Worm (Caenorhabditis elegans): ENCODE results near the gene sur-7.

Gene sur-7

ce11 chrX:16343885-16344640 lies 32.3 kb upstream of the sur-7 start:
- TF ChIP-seq ref-1 (GFP tag; conservative IDR thresholded peaks at IDR 0.05) (no peak), flt-1 (GFP tag; IDR thresholded peaks at IDR 0.05) (no peak), klf-2 (GFP tag; conservative IDR thresholded peaks at IDR 0.05) (no peak), cog-1 (tag; optimal IDR thresholded peaks at IDR 0.05) (no peak), ztf-29 (GFP tag; IDR thresholded peaks at IDR 0.05) (no peak)

- TF ChIP-seq cog-1 (tag; optimal IDR thresholded peaks at IDR 0.05) = no peak
- TF ChIP-seq tab-1 (GFP tag; IDR thresholded peaks at IDR 0.05) = no peak
- no peak for TF ChIP-seq med-1 (GFP tag; optimal IDR thresholded peaks at IDR 0.05; ENCODE audit: insufficient read depth)
- TF ChIP-seq ref-1 (GFP tag; conservative IDR thresholded peaks at IDR 0.05) = no peak
Observed at ce11 chrX:16345296-16345695, 31.1 kb upstream of the sur-7 start.

- TF ChIP-seq ref-1 (GFP tag; conservative IDR thresholded peaks at IDR 0.05) (no peak), cog-1 (tag; optimal IDR thresholded peaks at IDR 0.05) (no peak), ztf-29 (GFP tag; IDR thresholded peaks at IDR 0.05) (no peak), flt-1 (GFP tag; IDR thresholded peaks at IDR 0.05) (no peak), klf-2 (GFP tag; conservative IDR thresholded peaks at IDR 0.05) (no peak), T22C8.4 (GFP tag; IDR thresholded peaks at IDR 0.05) (no peak), tab-1 (GFP tag; IDR thresholded peaks at IDR 0.05) (no peak), med-1 (GFP tag; optimal IDR thresholded peaks at IDR 0.05; ENCODE audit: insufficient read depth) (no peak), ztf-23 (GFP tag; IDR thresholded peaks at IDR 0.05) (no peak)
Observed at ce11 chrX:16346212-16346883, 30.0 kb upstream of the sur-7 start.

ce11 chrX:16349019-16349418 lies 27.4 kb upstream of the sur-7 start:
- TF ChIP-seq cog-1 (tag; optimal IDR thresholded peaks at IDR 0.05) (no peak), med-1 (GFP tag; optimal IDR thresholded peaks at IDR 0.05; ENCODE audit: insufficient read depth) (no peak), tab-1 (GFP tag; IDR thresholded peaks at IDR 0.05) (no peak), klf-2 (GFP tag; conservative IDR thresholded peaks at IDR 0.05) (no peak), ztf-23 (GFP tag; IDR thresholded peaks at IDR 0.05) (no peak), T22C8.4 (GFP tag; IDR thresholded peaks at IDR 0.05) (no peak), flt-1 (GFP tag; IDR thresholded peaks at IDR 0.05) (no peak), ref-1 (GFP tag; conservative IDR thresholded peaks at IDR 0.05) (no peak), ztf-29 (GFP tag; IDR thresholded peaks at IDR 0.05) (no peak)

ce11 chrX:16352503-16352902 lies 23.9 kb upstream of the sur-7 start:
- TF ChIP-seq klf-2 (GFP tag; conservative IDR thresholded peaks at IDR 0.05) (no peak), ztf-29 (GFP tag; IDR thresholded peaks at IDR 0.05) (no peak), ztf-23 (GFP tag; IDR thresholded peaks at IDR 0.05) (no peak), flt-1 (GFP tag; IDR thresholded peaks at IDR 0.05) (no peak), ref-1 (GFP tag; conservative IDR thresholded peaks at IDR 0.05) (no peak), med-1 (GFP tag; optimal IDR thresholded peaks at IDR 0.05; ENCODE audit: insufficient read depth) (no peak), cog-1 (tag; optimal IDR thresholded peaks at IDR 0.05) (no peak), tab-1 (GFP tag; IDR thresholded peaks at IDR 0.05) (no peak), T22C8.4 (GFP tag; IDR thresholded peaks at IDR 0.05) (no peak)

ce11 chrX:16354598-16355211 lies 21.7 kb upstream of the sur-7 start, which contains the start of gene nhr-28:
nhr-28 (plus strand) TSS chrX:16354976.
- TF ChIP-seq flt-1 (GFP tag; IDR thresholded peaks at IDR 0.05) (no peak), T22C8.4 (GFP tag; IDR thresholded peaks at IDR 0.05) (no peak), med-1 (GFP tag; optimal IDR thresholded peaks at IDR 0.05; ENCODE audit: insufficient read depth) (no peak), klf-2 (GFP tag; conservative IDR thresholded peaks at IDR 0.05) (no peak), ztf-29 (GFP tag; IDR thresholded peaks at IDR 0.05) (no peak), ref-1 (GFP tag; conservative IDR thresholded peaks at IDR 0.05) (no peak), tab-1 (GFP tag; IDR thresholded peaks at IDR 0.05) (no peak), ztf-23 (GFP tag; IDR thresholded peaks at IDR 0.05) (no peak), cog-1 (tag; optimal IDR thresholded peaks at IDR 0.05) (no peak)

- TF ChIP-seq klf-2 (GFP tag; conservative IDR thresholded peaks at IDR 0.05) = no peak
- TF ChIP-seq ref-1 (GFP tag; conservative IDR thresholded peaks at IDR 0.05) = no peak
- no peak for TF ChIP-seq flt-1 (GFP tag; IDR thresholded peaks at IDR 0.05)
- TF ChIP-seq ztf-23 (GFP tag; IDR thresholded peaks at IDR 0.05) = no peak
- no peak for TF ChIP-seq med-1 (GFP tag; optimal IDR thresholded peaks at IDR 0.05; ENCODE audit: insufficient read depth)
- no peak for TF ChIP-seq T22C8.4 (GFP tag; IDR thresholded peaks at IDR 0.05)
- TF ChIP-seq tab-1 (GFP tag; IDR thresholded peaks at IDR 0.05) = no peak
- TF ChIP-seq ztf-29 (GFP tag; IDR thresholded peaks at IDR 0.05) = no peak
- no peak for TF ChIP-seq cog-1 (tag; optimal IDR thresholded peaks at IDR 0.05)
Observed at ce11 chrX:16356341-16356740, 20.0 kb upstream of the sur-7 start.

ce11 chrX:16357531-16357930 lies 18.9 kb upstream of the sur-7 start:
- TF ChIP-seq ztf-23 (GFP tag; IDR thresholded peaks at IDR 0.05) (no peak), tab-1 (GFP tag; IDR thresholded peaks at IDR 0.05) (0 out of 2 replicates have a peak, but pooled peaks have one; percentile 54)

- TF ChIP-seq med-1 (GFP tag; optimal IDR thresholded peaks at IDR 0.05; ENCODE audit: insufficient read depth) (no peak), T22C8.4 (GFP tag; IDR thresholded peaks at IDR 0.05) (no peak), ref-1 (GFP tag; conservative IDR thresholded peaks at IDR 0.05) (no peak), ztf-23 (GFP tag; IDR thresholded peaks at IDR 0.05) (no peak), cog-1 (tag; optimal IDR thresholded peaks at IDR 0.05) (no peak), tab-1 (GFP tag; IDR thresholded peaks at IDR 0.05) (no peak), ztf-29 (GFP tag; IDR thresholded peaks at IDR 0.05) (no peak), klf-2 (GFP tag; conservative IDR thresholded peaks at IDR 0.05) (no peak), flt-1 (GFP tag; IDR thresholded peaks at IDR 0.05) (no peak)
Observed at ce11 chrX:16361001-16361400, 15.4 kb upstream of the sur-7 start.
